Worm (Caenorhabditis elegans): Measurements from ENCODE around the gene E02A10.3.

Gene E02A10.3

DNA sequence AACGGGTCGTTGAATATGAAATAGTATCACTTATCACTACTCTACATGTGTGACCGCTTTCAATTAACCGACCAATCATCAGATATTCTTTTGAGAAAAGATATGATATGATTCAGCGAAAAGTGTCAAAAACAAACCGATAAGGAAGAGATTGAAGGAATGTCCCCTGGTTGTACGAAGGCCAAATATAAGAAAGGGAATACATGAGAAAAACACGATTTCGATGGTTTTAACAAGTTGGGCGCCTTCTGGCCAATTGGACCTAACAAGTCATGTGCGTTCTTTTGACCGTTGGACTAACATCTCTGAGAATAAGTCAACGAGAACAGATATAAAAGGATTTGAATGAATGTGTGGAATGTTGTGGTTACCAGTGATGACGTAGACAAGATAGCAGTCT is 23.5 kb upstream of the E02A10.3 start:
- TF ChIP-seq Y22D7AL.16 (tag; optimal IDR thresholded peaks at IDR 0.05) = no peak
- no peak for TF ChIP-seq tbx-2 (tag; optimal IDR thresholded peaks at IDR 0.05)
- TF ChIP-seq sox-2 (GFP tag; IDR thresholded peaks at IDR 0.05) = no peak
- TF ChIP-seq ceh-19 (GFP tag; optimal IDR thresholded peaks at IDR 0.05) = no peak
- TF ChIP-seq lim-6 (tag; optimal IDR thresholded peaks at IDR 0.05) = no peak
- no peak for TF ChIP-seq syd-9 (tag; optimal IDR thresholded peaks at IDR 0.05)
- no peak for TF ChIP-seq hlh-8 (tag; optimal IDR thresholded peaks at IDR 0.05)
- TF ChIP-seq nhr-11 (tag; optimal IDR thresholded peaks at IDR 0.05) = no peak
- no peak for TF ChIP-seq hlh-15 (tag; optimal IDR thresholded peaks at IDR 0.05)
- no peak for TF ChIP-seq ceh-6 (GFP tag; optimal IDR thresholded peaks at IDR 0.05)
- no peak for TF ChIP-seq ceh-34 (tag; optimal IDR thresholded peaks at IDR 0.05)
- no peak for TF ChIP-seq ztf-16 (tag; optimal IDR thresholded peaks at IDR 0.05)
- TF ChIP-seq hlh-6 (tag; optimal IDR thresholded peaks at IDR 0.05) = no peak
- no peak for TF ChIP-seq ceh-2 (tag; optimal IDR thresholded peaks at IDR 0.05)
- no peak for TF ChIP-seq pat-9 (tag; optimal IDR thresholded peaks at IDR 0.05)
- TF ChIP-seq fax-1 (tag; optimal IDR thresholded peaks at IDR 0.05) = no peak
- no peak for TF ChIP-seq fkh-6 (tag; optimal IDR thresholded peaks at IDR 0.05)

DNA sequence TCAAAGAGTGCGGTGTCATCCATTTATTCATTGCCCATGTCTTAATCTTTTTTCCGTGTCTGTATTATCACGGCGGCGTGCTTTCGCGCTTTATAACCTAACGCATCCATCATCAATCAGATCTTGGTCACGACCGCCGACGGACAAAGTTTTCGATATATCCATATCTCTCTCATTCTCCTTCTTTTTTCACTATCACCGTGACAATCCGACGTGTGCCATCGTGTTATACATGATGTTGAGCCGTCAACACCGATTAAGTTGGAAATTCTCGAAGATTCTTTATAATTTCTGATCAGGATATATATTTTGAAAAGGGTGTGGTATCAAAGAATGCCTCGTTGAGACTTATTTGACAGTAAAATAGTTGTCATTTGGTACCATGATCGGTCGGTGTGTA is 22.5 kb upstream of the E02A10.3 start:
- TF ChIP-seq sox-2 (GFP tag; IDR thresholded peaks at IDR 0.05) (no peak), che-1 (tag; optimal IDR thresholded peaks at IDR 0.05) (no peak), ceh-22 (tag; optimal IDR thresholded peaks at IDR 0.05) (no peak), pat-9 (tag; optimal IDR thresholded peaks at IDR 0.05) (no peak), zip-5 (tag; optimal IDR thresholded peaks at IDR 0.05) (no peak), eyg-1 (tag; optimal IDR thresholded peaks at IDR 0.05) (no peak), unc-42 (tag; optimal IDR thresholded peaks at IDR 0.05) (no peak), elt-4 (tag; optimal IDR thresholded peaks at IDR 0.05) (no peak), ama-1 (optimal IDR thresholded peaks at IDR 0.05) (no peak), F13H6.1 (tag; optimal IDR thresholded peaks at IDR 0.05) (no peak), C38D4.7 (GFP tag; optimal IDR thresholded peaks at IDR 0.05) (no peak), K09A11.1 (tag; optimal IDR thresholded peaks at IDR 0.05; ENCODE audit: insufficient read depth) (no peak), pqm-1 (tag; optimal IDR thresholded peaks at IDR 0.05) (no peak), ceh-48 (tag; optimal IDR thresholded peaks at IDR 0.05) (no peak), pag-3 (tag; optimal IDR thresholded peaks at IDR 0.05; ENCODE audit: borderline replicate concordance) (no peak), ahr-1 (tag; optimal IDR thresholded peaks at IDR 0.05) (no peak), tbx-2 (tag; optimal IDR thresholded peaks at IDR 0.05) (no peak), fkh-6 (tag; optimal IDR thresholded peaks at IDR 0.05) (no peak), gmeb-2 (tag; optimal IDR thresholded peaks at IDR 0.05) (no peak)

DNA sequence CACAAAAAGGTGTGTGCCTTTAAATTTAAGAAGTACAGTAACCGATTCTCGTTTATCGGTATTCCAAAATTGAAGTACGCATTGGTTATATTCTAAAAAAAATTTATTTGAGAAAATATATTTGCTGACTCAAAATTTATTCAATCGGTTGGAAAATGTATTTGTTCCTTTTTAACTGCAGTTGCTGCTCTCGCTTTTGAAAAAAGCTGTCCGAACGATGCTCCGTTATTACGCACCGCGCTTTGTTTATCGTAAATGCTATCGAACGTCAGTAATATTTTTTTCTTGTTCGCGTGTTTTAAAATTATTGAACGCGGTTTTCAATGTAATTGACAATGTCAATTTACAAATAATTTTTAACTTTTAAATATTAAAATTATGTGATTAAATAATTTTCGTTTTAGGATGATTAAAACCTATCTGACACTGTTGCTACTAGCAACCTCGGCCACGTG is 19.0 kb upstream of the E02A10.3 start, which contains the start of gene sel-1:
Gene sel-1, plus strand, starts transcription at position 405 of the 455 bp plus-strand sequence.
- TF ChIP-seq C08G9.2 (tag; optimal IDR thresholded peaks at IDR 0.05) = no peak
- no peak for TF ChIP-seq pros-1 (tag; optimal IDR thresholded peaks at IDR 0.05)
- no peak for TF ChIP-seq ceh-22 (tag; optimal IDR thresholded peaks at IDR 0.05)
- TF ChIP-seq ceh-24 (tag; optimal IDR thresholded peaks at IDR 0.05) = no peak
- TF ChIP-seq odd-2 (tag; optimal IDR thresholded peaks at IDR 0.05) = no peak
- TF ChIP-seq unc-42 (tag; optimal IDR thresholded peaks at IDR 0.05) = no peak
- TF ChIP-seq ztf-16 (tag; optimal IDR thresholded peaks at IDR 0.05) = no peak
- no peak for TF ChIP-seq madf-2 (tag; optimal IDR thresholded peaks at IDR 0.05)
- TF ChIP-seq rnt-1 (tag; optimal IDR thresholded peaks at IDR 0.05) = no peak
- TF ChIP-seq ceh-48 (tag; optimal IDR thresholded peaks at IDR 0.05) = no peak
- no peak for TF ChIP-seq ref-2 (tag; optimal IDR thresholded peaks at IDR 0.05)
- TF ChIP-seq Y22D7AL.16 (tag; optimal IDR thresholded peaks at IDR 0.05) = no peak
- TF ChIP-seq ceh-31 (tag; optimal IDR thresholded peaks at IDR 0.05) = no peak
- TF ChIP-seq pha-2 (tag; optimal IDR thresholded peaks at IDR 0.05) = no peak
- TF ChIP-seq zip-5 (tag; optimal IDR thresholded peaks at IDR 0.05) = no peak
- TF ChIP-seq syd-9 (tag; optimal IDR thresholded peaks at IDR 0.05) = no peak
- no peak for TF ChIP-seq fkh-6 (tag; optimal IDR thresholded peaks at IDR 0.05)
- TF ChIP-seq hlh-8 (tag; optimal IDR thresholded peaks at IDR 0.05) = no peak
